Worm (Caenorhabditis elegans) whole organism, L2 larva: ENCODE data around the gene mrps-18A.

Experiments used
- ZK546.5 ChIP-seq: sonication (generic microtip); optimal IDR thresholded peaks from 2 replicates; lab custom pipeline; 2017; ENCODE audit warnings: missing biosample characterization, missing genetic modification characterization
- ceh-82 ChIP-seq: fragments of 150-350 bp; optimal IDR thresholded peaks from 2 replicates; lab custom pipeline; 2014; ENCODE audit warnings: missing biosample characterization, missing genetic modification characterization
- nhr-77 ChIP-seq: fragments of 150-350 bp; optimal IDR thresholded peaks from 2 replicates; lab custom pipeline; 2014; ENCODE audit warnings: missing biosample characterization, missing genetic modification characterization

DNA sequence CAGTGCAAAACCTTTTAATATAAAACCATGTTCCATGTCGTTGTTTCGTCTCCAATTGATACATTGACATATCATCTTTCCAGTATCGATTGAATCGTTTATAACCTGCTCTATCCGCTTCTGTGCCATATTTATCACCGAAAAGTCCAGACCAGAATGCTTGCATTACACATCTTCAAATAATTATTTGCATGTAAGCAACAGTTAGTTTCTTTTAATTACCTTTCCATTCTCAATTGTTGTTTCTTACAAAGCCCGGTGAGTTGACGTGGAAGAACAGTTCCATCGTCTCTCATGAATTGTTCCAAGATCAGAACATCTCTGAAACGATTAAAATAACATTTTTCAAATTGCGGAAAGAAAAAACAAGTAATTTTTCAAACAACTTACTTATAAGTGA lies 508 bp downstream of the mrps-18A start, which contains the start of gene iglr-2:
- TF ChIP-seq nhr-77 (tag; lab: Kevin White, UChicago) (no peak), ZK546.5 (tag; lab: Kevin White, UChicago) (no peak), ceh-82 (tag; lab: Kevin White, UChicago) (no peak)
